Fruit fly (Drosophila melanogaster): ENCODE results near the gene RhoGAP15B.
A peak's percentile ranks its signal among the peaks of the same experiment; 100 is the strongest.

The RhoGAP15B gene

dm6 chrX:16944049-16944532, 1.0 kb downstream of the RhoGAP15B start (continued):
- TF ChIP-seq her (GFP tag; optimal IDR thresholded peaks at IDR 0.05) (no peak), Asciz (GFP tag; optimal IDR thresholded peaks at IDR 0.05) (peak; percentile 47), CG11695 (GFP tag; IDR thresholded peaks at IDR 0.05) (peak; percentile 65), CG1647 (GFP tag; optimal IDR thresholded peaks at IDR 0.05) (no peak), CG17186 (GFP tag; optimal IDR thresholded peaks at IDR 0.05) (no peak), Dad (GFP tag; optimal IDR thresholded peaks at IDR 0.05) (no peak), CG2875 (GFP tag; optimal IDR thresholded peaks at IDR 0.05) (no peak), gcm (GFP tag; optimal IDR thresholded peaks at IDR 0.05) (peak; percentile 37), dpn (GFP tag; optimal IDR thresholded peaks at IDR 0.05) (peak in 1 of 2 experiments; percentile 46), nom (GFP tag; optimal IDR thresholded peaks at IDR 0.05) (no peak), Atf3 (GFP tag; optimal IDR thresholded peaks at IDR 0.05) (no peak), pnt (GFP tag; optimal IDR thresholded peaks at IDR 0.05) (no peak), CG10462 (GFP tag; optimal IDR thresholded peaks at IDR 0.05) (no peak), Optix (GFP tag; IDR thresholded peaks at IDR 0.05) (no peak), B-H2 (GFP tag; optimal IDR thresholded peaks at IDR 0.05) (no peak), CG1529 (GFP tag; optimal IDR thresholded peaks at IDR 0.05) (peak; percentile 3), Fer1 (GFP tag; optimal IDR thresholded peaks at IDR 0.05) (peak; percentile 82), Poxn (GFP tag; IDR thresholded peaks at IDR 0.05) (no peak), dan (GFP tag; IDR thresholded peaks at IDR 0.05) (no peak), CG4424 (GFP tag; optimal IDR thresholded peaks at IDR 0.05) (peak; percentile 5), CG6813 (GFP tag; optimal IDR thresholded peaks at IDR 0.05) (peak; percentile 44), CG5180 (GFP tag; optimal IDR thresholded peaks at IDR 0.05) (no peak), lab (GFP tag; optimal IDR thresholded peaks at IDR 0.05) (peak; percentile 83), CG18262 (tag; optimal IDR thresholded peaks at IDR 0.05) (peak; percentile 48), dimm (GFP tag; IDR thresholded peaks at IDR 0.05) (no peak), ham (GFP tag; IDR thresholded peaks at IDR 0.05) (no peak), CG12659 (GFP tag; optimal IDR thresholded peaks at IDR 0.05) (peak; percentile 71), sens (GFP tag) (peak; percentile 14), aop (GFP tag; IDR thresholded peaks at IDR 0.05) (no peak), ken (GFP tag; IDR thresholded peaks at IDR 0.05) (no peak), Lim3 (GFP tag; IDR thresholded peaks at IDR 0.05) (no peak), Hmr (GFP tag; optimal IDR thresholded peaks at IDR 0.05) (peak; percentile 77), CG10209 (GFP tag; optimal IDR thresholded peaks at IDR 0.05) (peak; percentile 66), slp2 (GFP tag; optimal IDR thresholded peaks at IDR 0.05) (no peak), phol (tag; optimal IDR thresholded peaks at IDR 0.05) (peak; percentile 52), CG10321 (GFP tag; IDR thresholded peaks at IDR 0.05) (peak; percentile 57), oc (tag; optimal IDR thresholded peaks at IDR 0.05) (peak; percentile 31), trem (tag; optimal IDR thresholded peaks at IDR 0.05) (peak; percentile 24), CG6791 (GFP tag; IDR thresholded peaks at IDR 0.05; ENCODE audit: partially characterized antibody) (no peak), btn (GFP tag; optimal IDR thresholded peaks at IDR 0.05) (no peak), CG5953 (GFP tag; IDR thresholded peaks at IDR 0.05) (no peak), cato (GFP tag; optimal IDR thresholded peaks at IDR 0.05; ENCODE audit: borderline replicate concordance) (no peak), Gsc (GFP tag; IDR thresholded peaks at IDR 0.05) (no peak), Ssrp (tag; optimal IDR thresholded peaks at IDR 0.05) (peak; percentile 29), sima (GFP tag; optimal IDR thresholded peaks at IDR 0.05) (no peak), CG13624 (GFP tag; optimal IDR thresholded peaks at IDR 0.05) (no peak), tx (GFP tag; optimal IDR thresholded peaks at IDR 0.05) (no peak), inv (GFP tag; IDR thresholded peaks at IDR 0.05; ENCODE audit: partially characterized antibody) (no peak), CG18011 (GFP tag; optimal IDR thresholded peaks at IDR 0.05) (no peak), CG9876 (GFP tag; optimal IDR thresholded peaks at IDR 0.05) (no peak), CG15011 (GFP tag; optimal IDR thresholded peaks at IDR 0.05) (peak; percentile 61)

Data from whole organism, embryonic.